Worm (Caenorhabditis elegans) whole organism, L2 larva: ENCODE data around the gene ztf-31.

ENCODE experiments used
- C34F6.9 ChIP-seq: fragments of 150-350 bp; optimal IDR thresholded peaks from 2 replicates; lab custom pipeline; 2014; ENCODE audit warnings: missing biosample characterization, missing genetic modification characterization
- F13H6.1 ChIP-seq: sonication (generic microtip); optimal IDR thresholded peaks from 2 replicates; lab custom pipeline; 2016; ENCODE audit warnings: missing genetic modification characterization, missing compliant biosample characterization
- R02D3.7 ChIP-seq: fragments of 150-350 bp; optimal IDR thresholded peaks from 2 replicates; lab custom pipeline; 2014; ENCODE audit warnings: missing biosample characterization, missing genetic modification characterization
- Y55F3AM.14 ChIP-seq: fragments of 200-800 bp; sonication (Bioruptor generic); optimal IDR thresholded peaks from 2 replicates; lab custom pipeline; 2018; ENCODE audit warnings: mild to moderate bottlenecking, missing genetic modification characterization, missing compliant biosample characterization
- ZK546.5 ChIP-seq: sonication (generic microtip); optimal IDR thresholded peaks from 2 replicates; lab custom pipeline; 2017; ENCODE audit warnings: missing biosample characterization, missing genetic modification characterization
- alr-1 ChIP-seq: fragments of 150-350 bp; optimal IDR thresholded peaks from 2 replicates; lab custom pipeline; 2014; ENCODE audit warnings: missing biosample characterization, missing genetic modification characterization
- aly-2 ChIP-seq: fragments of 150-350 bp; optimal IDR thresholded peaks from 2 replicates; lab custom pipeline; 2014; ENCODE audit warnings: missing biosample characterization, missing genetic modification characterization
- ama-1 ChIP-seq: fragments of 150-350 bp; optimal IDR thresholded peaks from 2 replicates; lab custom pipeline; 2018; ENCODE audit warnings: inconsistent platforms
- blmp-1 ChIP-seq: sonication (generic microtip); optimal IDR thresholded peaks from 2 replicates; lab custom pipeline; 2017; ENCODE audit warnings: missing genetic modification characterization, mild to moderate bottlenecking, missing compliant biosample characterization, antibody characterized with exemption, moderate library complexity; ENCODE audit not compliant: insufficient read depth
- ceh-16 ChIP-seq: fragments of 150-350 bp; optimal IDR thresholded peaks from 2 replicates; lab custom pipeline; 2014; ENCODE audit warnings: missing biosample characterization, missing genetic modification characterization
- ceh-82 ChIP-seq: fragments of 150-350 bp; optimal IDR thresholded peaks from 2 replicates; lab custom pipeline; 2014; ENCODE audit warnings: missing biosample characterization, missing genetic modification characterization
- crh-2 ChIP-seq: sonication (generic microtip); optimal IDR thresholded peaks from 2 replicates; lab custom pipeline; 2017; ENCODE audit warnings: missing biosample characterization, missing genetic modification characterization
- dmd-4 ChIP-seq: sonication (generic microtip); optimal IDR thresholded peaks from 2 replicates; lab custom pipeline; 2017; ENCODE audit warnings: missing biosample characterization, missing genetic modification characterization
- egl-27 ChIP-seq: sonication (generic microtip); optimal IDR thresholded peaks from 3 replicates; lab custom pipeline; 2017; ENCODE audit warnings: missing biosample characterization, missing genetic modification reagents, missing genetic modification characterization
- elt-1 ChIP-seq: fragments of 150-350 bp; optimal IDR thresholded peaks from 2 replicates; lab custom pipeline; 2014; ENCODE audit warnings: missing biosample characterization, missing genetic modification characterization
- elt-3 ChIP-seq: sonication (generic microtip); optimal IDR thresholded peaks from 2 replicates; lab custom pipeline; 2017; ENCODE audit warnings: missing biosample characterization, missing genetic modification characterization
- fos-1 ChIP-seq: fragments of 150-350 bp; optimal IDR thresholded peaks from 2 replicates; lab custom pipeline; 2014; ENCODE audit warnings: missing biosample characterization, missing genetic modification characterization
- gmeb-1 ChIP-seq: fragments of 150-350 bp; optimal IDR thresholded peaks from 2 replicates; lab custom pipeline; 2014; ENCODE audit warnings: missing biosample characterization, missing genetic modification characterization
- lin-11 ChIP-seq: fragments of 150-350 bp; sonication (generic microtip); optimal IDR thresholded peaks from 2 replicates; lab custom pipeline; 2014; ENCODE audit warnings: missing biosample characterization, missing genetic modification characterization, inconsistent platforms, mixed read lengths
- lin-13 ChIP-seq: fragments of 150-350 bp; optimal IDR thresholded peaks from 2 replicates; lab custom pipeline; 2014; ENCODE audit warnings: missing biosample characterization, missing genetic modification reagents, missing genetic modification characterization
- lin-39 ChIP-seq: fragments of 150-350 bp; optimal IDR thresholded peaks from 2 replicates; lab custom pipeline; 2014; ENCODE audit warnings: missing biosample characterization, missing genetic modification reagents, missing genetic modification characterization
- lsy-2 ChIP-seq, 2 experiments: fragments of 150-350 bp in 1 of 2; sonication (generic microtip) in 1 of 2; optimal IDR thresholded peaks; 2 replicates each; lab custom pipeline; 2014 to 2017; ENCODE audit warnings: missing biosample characterization in 2 of 2, missing genetic modification characterization in 2 of 2
- mab-5 ChIP-seq: fragments of 150-350 bp; optimal IDR thresholded peaks from 2 replicates; lab custom pipeline; 2014; ENCODE audit warnings: missing biosample characterization, missing genetic modification characterization
- mbf-1 ChIP-seq: sonication (generic microtip); optimal IDR thresholded peaks from 2 replicates; lab custom pipeline; 2017; ENCODE audit warnings: missing biosample characterization, missing genetic modification characterization
- mdl-1 ChIP-seq, 2 experiments: fragments of 150-350 bp in 1 of 2; sonication (generic microtip) in 1 of 2; optimal IDR thresholded peaks; 2 replicates each; lab custom pipeline; 2017; ENCODE audit warnings: missing biosample characterization in 2 of 2, missing genetic modification characterization in 2 of 2
- nhr-10 ChIP-seq: sonication (generic microtip); optimal IDR thresholded peaks from 2 replicates; lab custom pipeline; 2017; ENCODE audit warnings: missing biosample characterization, missing genetic modification characterization
- nhr-11 ChIP-seq: fragments of 150-350 bp; optimal IDR thresholded peaks from 2 replicates; lab custom pipeline; 2014; ENCODE audit warnings: missing biosample characterization, missing genetic modification characterization
- nhr-12 ChIP-seq: fragments of 150-350 bp; optimal IDR thresholded peaks from 2 replicates; lab custom pipeline; 2014; ENCODE audit warnings: missing biosample characterization, missing genetic modification characterization
- nhr-129 ChIP-seq: fragments of 150-350 bp; optimal IDR thresholded peaks from 2 replicates; lab custom pipeline; 2014; ENCODE audit warnings: missing biosample characterization, missing genetic modification characterization
- nhr-21 ChIP-seq: fragments of 150-350 bp; optimal IDR thresholded peaks from 2 replicates; lab custom pipeline; 2014; ENCODE audit warnings: missing biosample characterization, missing genetic modification characterization
- nhr-23 ChIP-seq: fragments of 150-350 bp; optimal IDR thresholded peaks from 2 replicates; lab custom pipeline; 2014; ENCODE audit warnings: missing biosample characterization, missing genetic modification reagents, missing genetic modification characterization
- nhr-237 ChIP-seq: fragments of 150-350 bp; optimal IDR thresholded peaks from 2 replicates; lab custom pipeline; 2014; ENCODE audit warnings: missing biosample characterization, missing genetic modification characterization
- nhr-25 ChIP-seq: fragments of 150-350 bp; sonication (generic microtip); optimal IDR thresholded peaks from 3 replicates; lab custom pipeline; 2014; ENCODE audit warnings: missing biosample characterization, missing genetic modification characterization
- nhr-6 ChIP-seq: fragments of 150-350 bp; optimal IDR thresholded peaks from 2 replicates; lab custom pipeline; 2014; ENCODE audit warnings: missing biosample characterization, missing genetic modification characterization
- nhr-77 ChIP-seq: fragments of 150-350 bp; optimal IDR thresholded peaks from 2 replicates; lab custom pipeline; 2014; ENCODE audit warnings: missing biosample characterization, missing genetic modification characterization
- peb-1 ChIP-seq: fragments of 150-350 bp; optimal IDR thresholded peaks from 2 replicates; lab custom pipeline; 2014; ENCODE audit warnings: missing biosample characterization, missing genetic modification characterization
- sem-4 ChIP-seq: fragments of 150-350 bp; optimal IDR thresholded peaks from 2 replicates; lab custom pipeline; 2014; ENCODE audit warnings: missing biosample characterization, missing genetic modification reagents, missing genetic modification characterization
- skn-1 ChIP-seq: sonication (generic microtip); optimal IDR thresholded peaks from 2 replicates; lab custom pipeline; 2017; ENCODE audit warnings: missing biosample characterization, missing genetic modification characterization
- sma-3 ChIP-seq: sonication (generic microtip); optimal IDR thresholded peaks from 2 replicates; lab custom pipeline; 2016; ENCODE audit warnings: missing genetic modification reagents, missing genetic modification characterization, missing compliant biosample characterization
- sma-9 ChIP-seq, 2 experiments: fragments of 150-350 bp in 1 of 2; sonication (generic microtip) in 1 of 2; optimal IDR thresholded peaks; 2 replicates each; lab custom pipeline; 2014 to 2016; ENCODE audit warnings: missing genetic modification characterization in 2 of 2, mild to moderate bottlenecking in 1 of 2, missing biosample characterization in 1 of 2, missing compliant biosample characterization in 1 of 2, missing genetic modification reagents in 1 of 2, moderate library complexity in 1 of 2
- snpc-4 ChIP-seq: fragments of 150-350 bp; optimal IDR thresholded peaks from 2 replicates; lab custom pipeline; 2014; ENCODE audit warnings: missing biosample characterization, missing genetic modification characterization
- unc-39 ChIP-seq: fragments of 150-350 bp; optimal IDR thresholded peaks from 2 replicates; lab custom pipeline; 2014; ENCODE audit warnings: missing biosample characterization, missing genetic modification characterization
- unc-55 ChIP-seq: fragments of 150-350 bp; sonication (generic microtip); optimal IDR thresholded peaks from 3 replicates; lab custom pipeline; 2014; ENCODE audit warnings: missing biosample characterization, missing genetic modification reagents, missing genetic modification characterization
- unc-62 ChIP-seq: fragments of 150-350 bp; optimal IDR thresholded peaks from 2 replicates; lab custom pipeline; 2014; ENCODE audit warnings: missing biosample characterization, missing genetic modification reagents, missing genetic modification characterization
- zag-1 ChIP-seq: fragments of 150-350 bp; optimal IDR thresholded peaks from 2 replicates; lab custom pipeline; 2014; ENCODE audit warnings: missing biosample characterization, missing genetic modification characterization
- ztf-1 ChIP-seq: fragments of 200-800 bp; sonication (Bioruptor generic); conservative IDR thresholded peaks from 2 replicates; pipeline ENCODE4 v1.3.6; 2022; ENCODE audit warnings: missing genetic modification characterization, missing compliant biosample characterization
- ztf-11 ChIP-seq: sonication (generic microtip); optimal IDR thresholded peaks from 2 replicates; lab custom pipeline; 2017; ENCODE audit warnings: missing biosample characterization, missing genetic modification characterization
- ztf-4 ChIP-seq: fragments of 150-350 bp; optimal IDR thresholded peaks from 2 replicates; lab custom pipeline; 2014; ENCODE audit warnings: missing biosample characterization, missing genetic modification characterization

The ztf-31 gene

DNA sequence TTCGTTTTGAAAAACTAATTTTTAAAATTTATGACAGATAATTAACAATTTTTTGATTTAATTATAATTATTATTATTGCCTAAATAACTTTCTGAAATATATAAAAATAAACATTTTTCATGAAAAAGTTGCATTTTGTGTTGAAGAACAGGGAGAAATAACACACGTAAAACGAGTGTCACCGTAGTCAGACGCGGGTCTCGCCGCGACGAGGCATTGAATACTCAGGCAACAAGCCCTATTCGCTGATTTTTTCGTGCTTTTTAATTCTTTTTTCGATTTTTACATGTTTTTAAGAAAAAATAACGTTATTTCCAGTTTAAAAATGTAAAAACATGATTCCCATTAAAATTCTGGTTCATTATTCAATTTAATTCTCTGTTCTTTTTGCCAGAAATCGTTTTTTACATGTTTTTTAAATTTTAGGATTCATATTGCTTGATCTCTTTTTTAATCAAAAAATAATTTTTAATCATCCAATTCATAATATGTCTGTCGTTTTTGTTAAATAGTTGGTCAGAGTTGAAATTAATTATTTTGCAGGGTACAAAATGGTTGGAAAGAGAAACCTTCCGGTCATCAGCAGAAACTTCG is 33.2 kb upstream of the ztf-31 start, which contains the start of gene rpl-6:
Gene rpl-6 (plus strand): TSS at position 545 of the 595 bp plus-strand sequence.
- TF ChIP-seq lin-11: peak; percentile 94
- TF ChIP-seq sem-4: peak; percentile 80
- TF ChIP-seq elt-1: no peak
- peak; percentile 25 for TF ChIP-seq ceh-82 (tag; lab: Kevin White, UChicago)
- no peak for TF ChIP-seq unc-62 (GFP tag; lab: Kevin White, UChicago)
- peak; percentile 17 for TF ChIP-seq ceh-16 (tag; lab: Kevin White, UChicago)
- no peak for TF ChIP-seq peb-1
- peak; percentile 80 for TF ChIP-seq mab-5 (tag; lab: Kevin White, UChicago)
- TF ChIP-seq unc-39 (tag; lab: Kevin White, UChicago): no peak
- TF ChIP-seq nhr-129 (tag; lab: Kevin White, UChicago): peak; percentile 90
- TF ChIP-seq ztf-11 (tag; lab: Kevin White, UChicago): no peak
- TF ChIP-seq dmd-4: no peak
- no peak for TF ChIP-seq Y55F3AM.14 (GFP tag; lab: Kevin White, UChicago)
- peak; percentile 72 for TF ChIP-seq blmp-1 (tag; lab: Kevin White, UChicago)
- no peak for TF ChIP-seq elt-3
- TF ChIP-seq C34F6.9 (tag; lab: Kevin White, UChicago): peak; percentile 92
- TF ChIP-seq lsy-2 (tag; optimal IDR thresholded peaks at IDR 0.05; lab: Kevin White, UChicago): peak; percentile 98 to 100
- no peak for TF ChIP-seq aly-2
- no peak for TF ChIP-seq alr-1 (tag; lab: Kevin White, UChicago)
- TF ChIP-seq mbf-1 (tag; lab: Kevin White, UChicago): no peak
- TF ChIP-seq nhr-77: peak; percentile 50
- peak; percentile 77 for TF ChIP-seq fos-1 (tag; lab: Kevin White, UChicago)
- peak; percentile 93 for TF ChIP-seq lin-13 (GFP tag; lab: Kevin White, UChicago)
- peak; percentile 77 for TF ChIP-seq F13H6.1
- peak; percentile 70 for TF ChIP-seq zag-1 (tag; lab: Kevin White, UChicago)
- TF ChIP-seq egl-27 (tag; lab: Kevin White, UChicago): peak; percentile 76
- no peak for TF ChIP-seq nhr-23 (tag; lab: Kevin White, UChicago)
- no peak for TF ChIP-seq nhr-237 (tag; lab: Kevin White, UChicago)
- TF ChIP-seq nhr-21 (tag; lab: Kevin White, UChicago): peak; percentile 88
- peak; percentile 58 for TF ChIP-seq nhr-6 (tag; lab: Kevin White, UChicago)
- TF ChIP-seq snpc-4 (tag; lab: Kevin White, UChicago): peak; percentile 47
- TF ChIP-seq ama-1 (lab: Kevin White, UChicago): peak; percentile 41
- TF ChIP-seq ztf-4 (tag; lab: Kevin White, UChicago): peak; percentile 73
- TF ChIP-seq nhr-11 (tag; lab: Kevin White, UChicago): no peak
- peak; percentile 89 for TF ChIP-seq gmeb-1 (tag; lab: Kevin White, UChicago)
- peak; percentile 85 for TF ChIP-seq ZK546.5 (tag; lab: Kevin White, UChicago)
- TF ChIP-seq ztf-1: no peak
- peak; percentile 91 for TF ChIP-seq sma-3 (GFP tag; lab: Kevin White, UChicago)
- no peak for TF ChIP-seq nhr-12
- TF ChIP-seq mdl-1 (tag; optimal IDR thresholded peaks at IDR 0.05; lab: Kevin White, UChicago): peak in 1 of 2 experiments; percentile 68
- TF ChIP-seq R02D3.7: peak; percentile 28
- TF ChIP-seq nhr-10 (tag; lab: Kevin White, UChicago): no peak
- TF ChIP-seq lin-39 (tag; lab: Kevin White, UChicago): no peak
- peak; percentile 5 for TF ChIP-seq skn-1 (tag; lab: Kevin White, UChicago)
- TF ChIP-seq crh-2 (tag; lab: Kevin White, UChicago): peak; percentile 95
- peak; percentile 86 for TF ChIP-seq sma-9 (GFP tag; optimal IDR thresholded peaks at IDR 0.05; lab: Kevin White, UChicago)
- TF ChIP-seq sma-9 (tag; optimal IDR thresholded peaks at IDR 0.05; lab: Kevin White, UChicago): no peak
- peak; percentile 89 for TF ChIP-seq nhr-25 (tag; lab: Kevin White, UChicago)
- peak; percentile 99 for TF ChIP-seq unc-55 (GFP tag; lab: Kevin White, UChicago)
